Worm (Caenorhabditis elegans) whole organism, L3 larva: ENCODE data around the gene F28F8.7.

Experiments
- R02D3.7 ChIP-seq: fragments of 150-350 bp; optimal IDR thresholded peaks from 2 replicates; lab custom pipeline; 2014; ENCODE audit warnings: missing biosample characterization, missing genetic modification characterization
- ZK546.5 ChIP-seq: sonication (generic microtip); optimal IDR thresholded peaks from 2 replicates; lab custom pipeline; 2017; ENCODE audit warnings: missing biosample characterization, missing genetic modification characterization
- aly-2 ChIP-seq: fragments of 150-350 bp; optimal IDR thresholded peaks from 2 replicates; lab custom pipeline; 2014; ENCODE audit warnings: missing biosample characterization, missing genetic modification characterization
- ama-1 ChIP-seq: fragments of 150-350 bp; optimal IDR thresholded peaks from 2 replicates; lab custom pipeline; 2018
- ceh-16 ChIP-seq: sonication (generic microtip); optimal IDR thresholded peaks from 2 replicates; lab custom pipeline; 2017; ENCODE audit warnings: missing biosample characterization, missing genetic modification characterization
- ceh-28 ChIP-seq: fragments of 150-350 bp; optimal IDR thresholded peaks from 2 replicates; lab custom pipeline; 2014; ENCODE audit warnings: missing biosample characterization, missing genetic modification reagents, missing genetic modification characterization
- ceh-9 ChIP-seq: sonication (generic microtip); optimal IDR thresholded peaks from 2 replicates; lab custom pipeline; 2018; ENCODE audit warnings: missing biosample characterization, missing genetic modification characterization
- daf-12 ChIP-seq: fragments of 150-350 bp; optimal IDR thresholded peaks from 2 replicates; lab custom pipeline; 2014; ENCODE audit warnings: missing biosample characterization, missing genetic modification reagents, missing genetic modification characterization
- egl-27 ChIP-seq: sonication (generic microtip); optimal IDR thresholded peaks from 4 replicates; lab custom pipeline; 2017; ENCODE audit warnings: missing biosample characterization, missing genetic modification reagents, missing genetic modification characterization
- egl-5 ChIP-seq: fragments of 150-350 bp; optimal IDR thresholded peaks from 2 replicates; lab custom pipeline; 2017; ENCODE audit warnings: missing biosample characterization, missing genetic modification reagents, missing genetic modification characterization, inconsistent platforms
- elt-1 ChIP-seq: fragments of 150-350 bp; optimal IDR thresholded peaks from 2 replicates; lab custom pipeline; 2014; ENCODE audit warnings: missing biosample characterization, missing genetic modification characterization
- elt-3 ChIP-seq, 3 experiments: fragments of 150-350 bp in 1 of 3; sonication (generic microtip) in 2 of 3; optimal IDR thresholded peaks; 2 replicates in 2 of 3; 4 replicates in 1 of 3; lab custom pipeline; 2014 to 2017; ENCODE audit warnings: missing biosample characterization in 3 of 3, missing genetic modification characterization in 3 of 3
- eor-1 ChIP-seq, 2 experiments: fragments of 150-350 bp; optimal IDR thresholded peaks; 2 replicates each; lab custom pipeline; 2014 to 2018; ENCODE audit warnings: missing biosample characterization in 2 of 2, missing genetic modification characterization in 2 of 2
- fkh-10 ChIP-seq: sonication (generic microtip); optimal IDR thresholded peaks from 2 replicates; lab custom pipeline; 2017; ENCODE audit warnings: missing biosample characterization, missing genetic modification reagents, missing genetic modification characterization
- fkh-2 ChIP-seq: fragments of 150-350 bp; optimal IDR thresholded peaks from 2 replicates; lab custom pipeline; 2014; ENCODE audit warnings: missing biosample characterization, missing genetic modification reagents, missing genetic modification characterization
- fos-1 ChIP-seq: fragments of 150-350 bp; optimal IDR thresholded peaks from 2 replicates; lab custom pipeline; 2014; ENCODE audit warnings: missing biosample characterization, missing genetic modification characterization
- hmg-11 ChIP-seq: sonication (generic microtip); optimal IDR thresholded peaks from 2 replicates; lab custom pipeline; 2016; ENCODE audit warnings: missing genetic modification characterization, missing compliant biosample characterization
- jun-1 ChIP-seq: fragments of 150-350 bp; optimal IDR thresholded peaks from 2 replicates; lab custom pipeline; 2014; ENCODE audit warnings: missing biosample characterization, missing genetic modification reagents, missing genetic modification characterization
- lin-15B ChIP-seq: fragments of 150-350 bp; optimal IDR thresholded peaks from 2 replicates; lab custom pipeline; 2014; ENCODE audit warnings: missing biosample characterization, missing genetic modification characterization
- lin-39 ChIP-seq: fragments of 150-350 bp; optimal IDR thresholded peaks from 2 replicates; lab custom pipeline; 2018; ENCODE audit warnings: missing biosample characterization, missing genetic modification reagents, missing genetic modification characterization
- lsy-12 ChIP-seq: sonication (generic microtip); optimal IDR thresholded peaks from 2 replicates; lab custom pipeline; 2016; ENCODE audit warnings: mild to moderate bottlenecking, missing genetic modification characterization, missing compliant biosample characterization
- mdl-1 ChIP-seq: fragments of 150-350 bp; optimal IDR thresholded peaks from 2 replicates; lab custom pipeline; 2014; ENCODE audit warnings: missing biosample characterization, missing genetic modification characterization
- mml-1 ChIP-seq: fragments of 150-350 bp; sonication (generic microtip); optimal IDR thresholded peaks from 3 replicates; lab custom pipeline; 2014; ENCODE audit warnings: missing biosample characterization, missing genetic modification characterization
- nfya-1 ChIP-seq: sonication (generic microtip); optimal IDR thresholded peaks from 2 replicates; lab custom pipeline; 2017; ENCODE audit warnings: missing genetic modification characterization, mild to moderate bottlenecking, missing compliant biosample characterization, antibody characterized with exemption, moderate library complexity; ENCODE audit not compliant: insufficient read depth
- nhr-11 ChIP-seq: fragments of 150-350 bp; optimal IDR thresholded peaks from 2 replicates; lab custom pipeline; 2014; ENCODE audit warnings: missing biosample characterization, missing genetic modification characterization
- nhr-12 ChIP-seq: fragments of 150-350 bp; optimal IDR thresholded peaks from 2 replicates; lab custom pipeline; 2014; ENCODE audit warnings: missing biosample characterization, missing genetic modification characterization
- nhr-23 ChIP-seq: fragments of 150-350 bp; optimal IDR thresholded peaks from 2 replicates; lab custom pipeline; 2014; ENCODE audit warnings: missing biosample characterization, missing genetic modification reagents, missing genetic modification characterization
- nhr-28 ChIP-seq: fragments of 150-350 bp; optimal IDR thresholded peaks from 2 replicates; lab custom pipeline; 2014; ENCODE audit warnings: missing biosample characterization, missing genetic modification characterization
- nhr-43 ChIP-seq: sonication (generic microtip); optimal IDR thresholded peaks from 2 replicates; lab custom pipeline; 2016; ENCODE audit warnings: mild to moderate bottlenecking, missing genetic modification characterization, missing compliant biosample characterization; ENCODE audit not compliant: poor library complexity, severe bottlenecking
- nhr-67 ChIP-seq: fragments of 150-350 bp; optimal IDR thresholded peaks from 2 replicates; lab custom pipeline; 2014; ENCODE audit warnings: missing biosample characterization, missing genetic modification characterization
- nhr-76 ChIP-seq: fragments of 150-350 bp; sonication (generic microtip); optimal IDR thresholded peaks from 5 replicates; lab custom pipeline; 2014; ENCODE audit warnings: missing biosample characterization, missing genetic modification characterization
- nhr-77 ChIP-seq: fragments of 150-350 bp; optimal IDR thresholded peaks from 2 replicates; lab custom pipeline; 2014; ENCODE audit warnings: missing biosample characterization, missing genetic modification characterization
- pha-4 ChIP-seq: fragments of 150-350 bp; optimal IDR thresholded peaks from 2 replicates; lab custom pipeline; 2014; ENCODE audit warnings: missing biosample characterization, missing genetic modification reagents, missing genetic modification characterization
- pqm-1 ChIP-seq: fragments of 150-350 bp; optimal IDR thresholded peaks from 2 replicates; lab custom pipeline; 2017; ENCODE audit warnings: missing biosample characterization, missing genetic modification characterization, inconsistent platforms
- sea-2 ChIP-seq: fragments of 150-350 bp; sonication (generic microtip); optimal IDR thresholded peaks from 4 replicates; lab custom pipeline; 2014; ENCODE audit warnings: missing biosample characterization, missing genetic modification reagents, missing genetic modification characterization
- skn-1 ChIP-seq: fragments of 150-350 bp; optimal IDR thresholded peaks from 2 replicates; lab custom pipeline; 2014; ENCODE audit warnings: missing biosample characterization, missing genetic modification characterization
- tbx-2 ChIP-seq: sonication (generic microtip); optimal IDR thresholded peaks from 2 replicates; lab custom pipeline; 2016; ENCODE audit warnings: mild to moderate bottlenecking, missing genetic modification characterization, missing compliant biosample characterization
- zag-1 ChIP-seq: fragments of 150-350 bp; optimal IDR thresholded peaks from 2 replicates; lab custom pipeline; 2014; ENCODE audit warnings: missing biosample characterization, missing genetic modification characterization
- ztf-4 ChIP-seq: fragments of 150-350 bp; optimal IDR thresholded peaks from 2 replicates; lab custom pipeline; 2014; ENCODE audit warnings: missing biosample characterization, missing genetic modification characterization

Gene F28F8.7

DNA sequence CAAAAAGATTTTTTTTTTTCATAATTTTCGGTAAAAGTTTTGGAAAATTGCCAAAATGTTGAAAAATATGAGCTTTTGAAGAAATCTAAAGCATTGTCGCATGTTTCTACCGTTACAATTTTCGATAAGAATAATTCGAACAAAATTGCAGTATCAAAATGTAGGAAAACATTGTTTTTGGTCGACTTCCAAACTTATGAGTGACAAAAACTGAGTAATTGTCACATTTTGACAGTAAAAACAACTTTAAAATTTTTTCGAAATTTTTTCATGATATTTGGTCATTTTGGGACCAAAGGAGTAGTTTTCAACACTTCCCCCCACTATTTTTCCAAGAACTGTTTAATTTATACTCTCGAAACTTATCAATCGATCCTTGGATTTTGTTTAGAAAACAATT, 4.2 kb upstream of the F28F8.7 start, which contains the start of gene fbxa-139:
Gene fbxa-139, minus strand, starts transcription at position 101 of the 400 bp plus-strand sequence.
- TF ChIP-seq pqm-1 (no peak), fkh-2 (tag; lab: Kevin White, UChicago) (no peak), eor-1 (tag; optimal IDR thresholded peaks at IDR 0.05; lab: Kevin White, UChicago) (no peak), aly-2 (no peak)

- TF ChIP-seq nfya-1 = peak; percentile 54
These were observed 9.0 kb downstream of the F28F8.7 start for ce11 chrV:15581440-15581839.

DNA sequence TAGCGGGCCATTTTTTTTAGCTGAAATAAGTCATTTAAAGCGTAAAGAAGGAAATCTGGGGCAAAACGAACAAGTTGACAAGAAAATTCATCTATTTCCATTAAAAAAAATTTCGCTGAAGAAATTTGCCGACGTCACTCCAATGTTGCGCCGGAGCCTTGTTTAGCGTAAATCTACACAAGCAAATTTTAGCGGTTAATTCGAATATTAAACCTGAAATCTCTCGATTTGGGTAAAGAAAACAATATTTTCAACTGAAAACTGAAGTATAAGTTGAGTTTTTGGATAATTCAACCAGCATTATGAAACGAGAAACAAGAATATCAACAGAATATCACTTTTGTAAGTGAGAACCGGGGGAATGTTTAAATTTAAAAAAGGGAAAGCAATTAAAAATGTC, 12.0 kb downstream of the F28F8.7 start, which contains the start of gene F28F8.9:
Gene F28F8.9, minus strand, starts transcription at position 288 of the 400 bp plus-strand sequence.
- TF ChIP-seq zag-1 (tag; lab: Kevin White, UChicago) (no peak), fos-1 (no peak), nhr-67 (tag; lab: Kevin White, UChicago) (no peak), pqm-1 (no peak), nfya-1 (peak; percentile 56), ceh-28 (tag; lab: Kevin White, UChicago) (no peak), nhr-12 (tag; lab: Kevin White, UChicago) (no peak), R02D3.7 (tag; lab: Kevin White, UChicago) (peak; percentile 91), lin-15B (tag; lab: Kevin White, UChicago) (peak; percentile 67), elt-1 (tag; lab: Kevin White, UChicago) (no peak), fkh-2 (tag; lab: Kevin White, UChicago) (no peak), mml-1 (tag; lab: Kevin White, UChicago) (no peak), lin-39 (peak; percentile 31), nhr-28 (tag; lab: Kevin White, UChicago) (no peak), nhr-76 (tag; lab: Kevin White, UChicago) (no peak), nhr-43 (tag; lab: Kevin White, UChicago) (peak; percentile 19), ama-1 (lab: Kevin White, UChicago) (peak; percentile 18), ZK546.5 (tag; lab: Kevin White, UChicago) (no peak), hmg-11 (tag; lab: Kevin White, UChicago) (peak; percentile 24), pha-4 (peak; percentile 68), skn-1 (tag; lab: Kevin White, UChicago) (no peak), daf-12 (tag; lab: Kevin White, UChicago) (no peak), elt-3 (tag; optimal IDR thresholded peaks at IDR 0.05; lab: Kevin White, UChicago) (no peak), nhr-23 (peak; percentile 52), mdl-1 (tag; lab: Kevin White, UChicago) (no peak), ceh-9 (tag; lab: Kevin White, UChicago) (no peak)

DNA sequence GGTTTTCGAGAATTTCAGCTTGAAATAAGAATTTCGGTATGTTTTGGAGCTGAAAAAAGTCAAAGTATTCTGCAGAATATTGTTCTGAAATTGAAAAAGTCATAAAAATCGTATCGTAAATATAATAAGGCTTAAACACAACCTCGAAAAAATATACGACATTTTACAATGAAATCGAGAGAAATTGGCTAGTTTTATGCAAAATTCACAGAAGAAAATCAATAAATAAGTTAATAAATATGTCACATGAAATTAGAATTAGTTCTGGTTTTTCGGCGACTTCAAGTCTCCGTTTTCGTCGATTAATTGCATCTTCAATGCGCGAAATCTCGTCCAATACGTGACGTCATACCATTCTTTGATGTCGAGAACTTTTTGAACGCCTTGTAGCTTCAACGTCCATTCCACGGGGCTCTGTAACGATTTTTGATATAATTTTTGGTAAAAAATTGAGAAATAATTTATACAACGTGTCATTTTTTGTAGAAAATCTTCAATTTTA, 13.0 kb downstream of the F28F8.7 start, which contains the start of gene atx-3:
Gene atx-3, minus strand, starts transcription at position 51 of the 502 bp plus-strand sequence.
- TF ChIP-seq jun-1 (tag; lab: Kevin White, UChicago) (no peak), nhr-23 (peak; percentile 9)

- TF ChIP-seq ztf-4 (no peak), lin-15B (tag; lab: Kevin White, UChicago) (no peak), egl-5 (tag; lab: Kevin White, UChicago) (no peak), lin-39 (no peak), R02D3.7 (tag; lab: Kevin White, UChicago) (no peak), fos-1 (no peak), jun-1 (tag; lab: Kevin White, UChicago) (no peak), tbx-2 (tag; lab: Kevin White, UChicago) (no peak), egl-27 (tag; lab: Kevin White, UChicago) (no peak), mml-1 (tag; lab: Kevin White, UChicago) (no peak), nhr-23 (no peak), aly-2 (no peak), nhr-12 (tag; lab: Kevin White, UChicago) (no peak), nhr-77 (tag; lab: Kevin White, UChicago) (no peak), fkh-10 (GFP tag; lab: Kevin White, UChicago) (no peak), lsy-12 (tag; lab: Kevin White, UChicago) (no peak), nhr-67 (tag; lab: Kevin White, UChicago) (no peak), sea-2 (GFP tag; lab: Kevin White, UChicago) (no peak), nhr-11 (no peak), ceh-16 (no peak)
These were observed 15.1 kb downstream of the F28F8.7 start, which contains the start of gene mdt-28 for ce11 chrV:15575305-15575704. Gene mdt-28 (minus strand): TSS chrV:15575405.
